Worm (Caenorhabditis elegans) whole organism, L1 larva: ENCODE results near the gene C34C12.7.

Experiments
- C04F5.9 ChIP-seq: sonication (generic microtip); optimal IDR thresholded peaks from 2 replicates; lab custom pipeline; 2016; ENCODE audit warnings: missing genetic modification characterization, missing compliant biosample characterization
- F16B12.6 ChIP-seq: fragments of 150-350 bp; optimal IDR thresholded peaks from 2 replicates; lab custom pipeline; 2014; ENCODE audit warnings: missing biosample characterization, missing genetic modification characterization
- alr-1 ChIP-seq: fragments of 200-800 bp; sonication (Bioruptor generic); optimal IDR thresholded peaks from 2 replicates; lab custom pipeline; 2018; ENCODE audit warnings: borderline replicate concordance, mild to moderate bottlenecking, missing genetic modification characterization, missing compliant biosample characterization
- aly-2 ChIP-seq: fragments of 150-350 bp; optimal IDR thresholded peaks from 2 replicates; lab custom pipeline; 2014; ENCODE audit warnings: missing biosample characterization, missing genetic modification characterization
- blmp-1 ChIP-seq: fragments of 150-350 bp; optimal IDR thresholded peaks from 2 replicates; lab custom pipeline; 2014; ENCODE audit warnings: missing biosample characterization, missing genetic modification characterization
- ceh-82 ChIP-seq, 3 experiments: fragments of 150-350 bp in 1 of 3; sonication (generic microtip) in 2 of 3; optimal IDR thresholded peaks; 2 replicates each; lab custom pipeline; 2014 to 2017; ENCODE audit warnings: missing biosample characterization in 3 of 3, missing genetic modification characterization in 3 of 3
- efl-1 ChIP-seq, 4 experiments: fragments of 150-350 bp; optimal IDR thresholded peaks in 3 of 4; peaks in 1 of 4; 1 replicate in 1 of 4; 2 replicates in 3 of 4; lab custom pipeline; 2014; ENCODE audit warnings: missing biosample characterization in 2 of 4, missing genetic modification characterization in 2 of 4, missing genetic modification reagents in 2 of 4
- efl-3 ChIP-seq: fragments of 200-800 bp; sonication (Bioruptor generic); optimal IDR thresholded peaks from 2 replicates; lab custom pipeline; 2018; ENCODE audit warnings: mild to moderate bottlenecking, missing genetic modification characterization, missing compliant biosample characterization
- egl-13 ChIP-seq: sonication (generic microtip); optimal IDR thresholded peaks from 2 replicates; lab custom pipeline; 2016; ENCODE audit warnings: missing genotype, missing genetic modification reagents, missing genetic modification characterization, missing compliant biosample characterization
- egl-27 ChIP-seq, 2 experiments: fragments of 150-350 bp in 1 of 2; sonication (generic microtip); optimal IDR thresholded peaks; 3 replicates each; lab custom pipeline; 2017 to 2018; ENCODE audit warnings: missing biosample characterization in 2 of 2, missing genetic modification characterization in 2 of 2, missing genetic modification reagents in 2 of 2
- elt-3 ChIP-seq, 6 experiments: fragments of 150-350 bp in 1 of 6; sonication (generic microtip); optimal IDR thresholded peaks; 2 replicates each; lab custom pipeline; 2017 to 2018; ENCODE audit warnings: missing biosample characterization in 6 of 6, missing genetic modification characterization in 6 of 6, inconsistent platforms in 1 of 6
- ets-5 ChIP-seq: fragments of 200-800 bp; sonication (Bioruptor generic); IDR thresholded peaks from 2 replicates; pipeline ENCODE4 v1.3.6; 2022; ENCODE audit warnings: missing genetic modification characterization, missing compliant biosample characterization
- fos-1 ChIP-seq: fragments of 150-350 bp; optimal IDR thresholded peaks from 2 replicates; lab custom pipeline; 2014; ENCODE audit warnings: missing biosample characterization, missing genetic modification characterization
- grh-1 ChIP-seq: fragments of 200-800 bp; sonication (Bioruptor generic); IDR thresholded peaks from 2 replicates; pipeline ENCODE4 v1.3.6; 2022; ENCODE audit warnings: missing genetic modification reagents, missing genetic modification characterization, missing compliant biosample characterization
- hlh-17 ChIP-seq: fragments of 200-800 bp; sonication (Bioruptor generic); optimal IDR thresholded peaks from 2 replicates; lab custom pipeline; 2018; ENCODE audit warnings: missing genetic modification characterization, mild to moderate bottlenecking, missing compliant biosample characterization, moderate library complexity, borderline replicate concordance
- hlh-4 ChIP-seq: sonication (generic microtip); optimal IDR thresholded peaks from 2 replicates; lab custom pipeline; 2016; ENCODE audit warnings: mild to moderate bottlenecking, missing genetic modification characterization, missing compliant biosample characterization
- hpl-2 ChIP-seq: fragments of 150-350 bp; optimal IDR thresholded peaks from 2 replicates; lab custom pipeline; 2014; ENCODE audit warnings: missing biosample characterization, missing genetic modification reagents, missing genetic modification characterization
- irx-1 ChIP-seq: sonication (generic microtip); optimal IDR thresholded peaks from 2 replicates; lab custom pipeline; 2016; ENCODE audit warnings: missing genetic modification characterization, missing compliant biosample characterization
- isw-1 ChIP-seq: fragments of 200-800 bp; sonication (Bioruptor generic); IDR thresholded peaks from 2 replicates; pipeline ENCODE4 v1.3.6; 2022; ENCODE audit warnings: missing genetic modification characterization, missing compliant biosample characterization
- jun-1 ChIP-seq: fragments of 150-350 bp; optimal IDR thresholded peaks from 2 replicates; lab custom pipeline; 2014; ENCODE audit warnings: missing biosample characterization, missing genetic modification reagents, missing genetic modification characterization
- lin-13 ChIP-seq: fragments of 150-350 bp; optimal IDR thresholded peaks from 2 replicates; lab custom pipeline; 2014; ENCODE audit warnings: missing biosample characterization, missing genetic modification reagents, missing genetic modification characterization
- lin-15B ChIP-seq: fragments of 150-350 bp; sonication (generic microtip); optimal IDR thresholded peaks from 3 replicates; lab custom pipeline; 2014; ENCODE audit warnings: missing biosample characterization, missing genetic modification characterization
- lir-3 ChIP-seq: sonication (generic microtip); optimal IDR thresholded peaks from 2 replicates; lab custom pipeline; 2016; ENCODE audit warnings: mild to moderate bottlenecking, missing genetic modification characterization, moderate library complexity, missing compliant biosample characterization; ENCODE audit not compliant: poor library complexity
- mdl-1 ChIP-seq, 2 experiments: fragments of 150-350 bp; optimal IDR thresholded peaks; 2 replicates each; lab custom pipeline; 2014 to 2017; ENCODE audit warnings: missing biosample characterization in 2 of 2, missing genetic modification characterization in 2 of 2, inconsistent platforms in 1 of 2
- mef-2 ChIP-seq: fragments of 150-350 bp; optimal IDR thresholded peaks from 2 replicates; lab custom pipeline; 2014; ENCODE audit warnings: missing biosample characterization, missing genetic modification characterization
- nhr-20 ChIP-seq: sonication (generic microtip); optimal IDR thresholded peaks from 2 replicates; lab custom pipeline; 2016; ENCODE audit warnings: mild to moderate bottlenecking, missing genetic modification characterization, missing compliant biosample characterization
- nhr-28 ChIP-seq: fragments of 150-350 bp; optimal IDR thresholded peaks from 2 replicates; lab custom pipeline; 2014; ENCODE audit warnings: missing biosample characterization, missing genetic modification characterization
- nhr-71 ChIP-seq: sonication (generic microtip); optimal IDR thresholded peaks from 2 replicates; lab custom pipeline; 2016; ENCODE audit warnings: mild to moderate bottlenecking, missing genetic modification characterization, moderate library complexity, missing compliant biosample characterization
- nhr-76 ChIP-seq: sonication (generic microtip); optimal IDR thresholded peaks from 2 replicates; lab custom pipeline; 2017; ENCODE audit warnings: missing biosample characterization, missing genetic modification characterization
- nhr-77 ChIP-seq: fragments of 150-350 bp; optimal IDR thresholded peaks from 2 replicates; lab custom pipeline; 2014; ENCODE audit warnings: missing biosample characterization, missing genetic modification characterization
- nhr-85 ChIP-seq: sonication (generic microtip); peaks from one replicate; lab custom pipeline; 2016; ENCODE audit warnings: missing genetic modification characterization, inconsistent platforms, missing compliant biosample characterization
- nhr-90 ChIP-seq: sonication (generic microtip); optimal IDR thresholded peaks from 2 replicates; lab custom pipeline; 2016; ENCODE audit warnings: mild to moderate bottlenecking, missing genetic modification characterization, missing compliant biosample characterization; ENCODE audit not compliant: poor library complexity
- rnt-1 ChIP-seq: sonication (generic microtip); optimal IDR thresholded peaks from 2 replicates; lab custom pipeline; 2016; ENCODE audit warnings: mild to moderate bottlenecking, missing genetic modification characterization, moderate library complexity, missing compliant biosample characterization
- skn-1 ChIP-seq: fragments of 150-350 bp; optimal IDR thresholded peaks from 2 replicates; lab custom pipeline; 2014; ENCODE audit warnings: missing biosample characterization, missing genetic modification characterization
- snpc-4 ChIP-seq: fragments of 150-350 bp; optimal IDR thresholded peaks from 2 replicates; lab custom pipeline; 2014; ENCODE audit warnings: missing biosample characterization, missing genetic modification characterization
- snu-23 ChIP-seq: sonication (generic microtip); optimal IDR thresholded peaks from 2 replicates; lab custom pipeline; 2016; ENCODE audit warnings: missing genetic modification characterization, missing compliant biosample characterization
- sox-4 ChIP-seq: sonication (generic microtip); optimal IDR thresholded peaks from 2 replicates; lab custom pipeline; 2016; ENCODE audit warnings: missing genetic modification characterization, missing compliant biosample characterization
- sptf-1 ChIP-seq: fragments of 150-350 bp; optimal IDR thresholded peaks from 2 replicates; lab custom pipeline; 2014; ENCODE audit warnings: missing biosample characterization, missing genetic modification characterization
- swsn-7 ChIP-seq: sonication (generic microtip); optimal IDR thresholded peaks from 2 replicates; lab custom pipeline; 2016; ENCODE audit warnings: missing genetic modification characterization, missing compliant biosample characterization
- tbx-2 ChIP-seq: sonication (generic microtip); optimal IDR thresholded peaks from 2 replicates; lab custom pipeline; 2016; ENCODE audit warnings: missing genetic modification characterization, missing compliant biosample characterization
- unc-130 ChIP-seq: fragments of 150-350 bp; optimal IDR thresholded peaks from 2 replicates; lab custom pipeline; 2017; ENCODE audit warnings: missing biosample characterization, missing genetic modification characterization, inconsistent platforms
- unc-30 ChIP-seq: sonication (generic microtip); optimal IDR thresholded peaks from 2 replicates; lab custom pipeline; 2017; ENCODE audit warnings: missing biosample characterization, missing genetic modification characterization
- unc-62 ChIP-seq: fragments of 150-350 bp; optimal IDR thresholded peaks from 2 replicates; lab custom pipeline; 2014; ENCODE audit warnings: missing biosample characterization, missing genetic modification reagents, missing genetic modification characterization
- unc-86 ChIP-seq: sonication (generic microtip); optimal IDR thresholded peaks from 2 replicates; lab custom pipeline; 2016; ENCODE audit warnings: missing genetic modification characterization, missing compliant biosample characterization
- unc-98 ChIP-seq: fragments of 200-800 bp; sonication (Bioruptor generic); IDR thresholded peaks from 2 replicates; pipeline ENCODE4 v1.3.6; 2022; ENCODE audit warnings: missing genetic modification characterization, missing compliant biosample characterization
- xbp-1 ChIP-seq: sonication (generic microtip); optimal IDR thresholded peaks from 2 replicates; lab custom pipeline; 2016; ENCODE audit warnings: missing genetic modification characterization, missing compliant biosample characterization
- ztf-11 ChIP-seq, 2 experiments: sonication (generic microtip); optimal IDR thresholded peaks; 2 replicates each; lab custom pipeline; 2016 to 2017; ENCODE audit warnings: missing genetic modification characterization in 2 of 2, missing biosample characterization in 1 of 2, missing compliant biosample characterization in 1 of 2

Gene C34C12.7

ce11 chrIII:3467013-3467412, 21.1 kb downstream of the C34C12.7 start:
- TF ChIP-seq lin-15B (tag; lab: Kevin White, UChicago), result no peak
- no peak for TF ChIP-seq irx-1
- no peak for TF ChIP-seq rnt-1 (tag; lab: Kevin White, UChicago)
- no peak for TF ChIP-seq unc-130 (tag; lab: Kevin White, UChicago)
- TF ChIP-seq hlh-4 (tag; lab: Kevin White, UChicago), result no peak
- no peak for TF ChIP-seq isw-1 (GFP tag; lab: Robert Waterston, UW)
- no peak for TF ChIP-seq C04F5.9 (tag; lab: Kevin White, UChicago)
- TF ChIP-seq, all 84 proteins: peak for 0

- no peak for TF ChIP-seq mef-2 (tag; lab: Kevin White, UChicago)
- no peak for TF ChIP-seq efl-1 (optimal IDR thresholded peaks at IDR 0.05; lab: Kevin White, UChicago)
- peak in 1 of 2 experiments; percentile 82 for TF ChIP-seq efl-1 (GFP tag; optimal IDR thresholded peaks at IDR 0.05 in 1 of 2; lab: Kevin White, UChicago)
These were observed 26.7 kb downstream of the C34C12.7 start, which contains the start of gene pph-6 for ce11 chrIII:3461403-3461802. Gene pph-6, plus strand, starts transcription at chrIII:3461703.

- TF ChIP-seq xbp-1 (tag; lab: Kevin White, UChicago) (peak; percentile 98), egl-13 (tag; lab: Kevin White, UChicago) (peak; percentile 93), jun-1 (tag; lab: Kevin White, UChicago) (peak; percentile 95), efl-1 (optimal IDR thresholded peaks at IDR 0.05; lab: Kevin White, UChicago) (peak; percentile 93 to 99), efl-1 (GFP tag; optimal IDR thresholded peaks at IDR 0.05 in 1 of 2; lab: Kevin White, UChicago) (peak; percentile 96 to 100), efl-3 (GFP tag; lab: Kevin White, UChicago) (peak; percentile 57), unc-30 (tag; lab: Kevin White, UChicago) (peak; percentile 64), nhr-85 (tag; lab: Kevin White, UChicago) (peak; percentile 98), F16B12.6 (tag; lab: Kevin White, UChicago) (peak; percentile 84), lin-13 (GFP tag; lab: Kevin White, UChicago) (peak; percentile 97), blmp-1 (tag; lab: Kevin White, UChicago) (peak; percentile 70), nhr-76 (tag; lab: Kevin White, UChicago) (no peak), tbx-2 (tag; lab: Kevin White, UChicago) (peak; percentile 97), lir-3 (tag; lab: Kevin White, UChicago) (no peak), hlh-17 (GFP tag; lab: Kevin White, UChicago) (no peak), ets-5 (GFP tag; lab: Robert Waterston, UW) (no peak), nhr-28 (tag; lab: Kevin White, UChicago) (peak; percentile 20), rnt-1 (tag; lab: Kevin White, UChicago) (peak; percentile 97), fos-1 (tag; lab: Kevin White, UChicago) (peak; percentile 79), sptf-1 (tag; lab: Kevin White, UChicago) (no peak), snu-23 (GFP tag; lab: Kevin White, UChicago) (peak; percentile 98), unc-130 (tag; lab: Kevin White, UChicago) (peak; percentile 98), isw-1 (GFP tag; lab: Robert Waterston, UW) (peak; percentile 97), nhr-90 (tag; lab: Kevin White, UChicago) (peak; percentile 98), sox-4 (tag; lab: Kevin White, UChicago) (peak; percentile 85), lin-15B (tag; lab: Kevin White, UChicago) (peak; percentile 95), hpl-2 (GFP tag; lab: Kevin White, UChicago) (peak; percentile 85), swsn-7 (tag; lab: Kevin White, UChicago) (peak; percentile 97), skn-1 (tag; lab: Kevin White, UChicago) (peak; percentile 91), ztf-11 (tag; optimal IDR thresholded peaks at IDR 0.05; lab: Kevin White, UChicago) (peak in 1 of 2 experiments; percentile 85), egl-27 (tag; optimal IDR thresholded peaks at IDR 0.05; lab: Kevin White, UChicago) (peak in 1 of 2 experiments; percentile 79), nhr-77 (tag; lab: Kevin White, UChicago) (peak; percentile 88), elt-3 (tag; optimal IDR thresholded peaks at IDR 0.05; lab: Kevin White, UChicago) (peak in 3 of 6 experiments; percentile 51 to 94 (median 93)), unc-98 (GFP tag; lab: Robert Waterston, UW) (peak; percentile 76), ceh-82 (tag; optimal IDR thresholded peaks at IDR 0.05; lab: Kevin White, UChicago) (peak; percentile 95 to 98 (median 97)), hlh-4 (tag; lab: Kevin White, UChicago) (no peak), nhr-20 (tag; lab: Kevin White, UChicago) (peak; percentile 97), unc-62 (GFP tag; lab: Kevin White, UChicago) (peak; percentile 71), nhr-71 (tag; lab: Kevin White, UChicago) (peak; percentile 98), unc-86 (tag; lab: Kevin White, UChicago) (peak; percentile 97), snpc-4 (tag; lab: Kevin White, UChicago) (peak; percentile 84), grh-1 (peak; percentile 96), alr-1 (tag; lab: Kevin White, UChicago) (no peak), aly-2 (tag; lab: Kevin White, UChicago) (peak; percentile 90), mdl-1 (tag; optimal IDR thresholded peaks at IDR 0.05; lab: Kevin White, UChicago) (peak in 1 of 2 experiments; percentile 92)
These were observed 28.1 kb downstream of the C34C12.7 start, which contains the start of gene C34C12.8 for ce11 chrIII:3460061-3460460. Gene C34C12.8, plus strand, starts transcription at chrIII:3460406.
